Worm (Caenorhabditis elegans) whole organism, L2 larva: ENCODE data around the gene htp-1.

Experiments used
- elt-3 ChIP-seq: sonication (generic microtip); optimal IDR thresholded peaks from 2 replicates; lab custom pipeline; 2017; ENCODE audit warnings: missing biosample characterization, missing genetic modification characterization
- nhr-12 ChIP-seq: fragments of 150-350 bp; optimal IDR thresholded peaks from 2 replicates; lab custom pipeline; 2014; ENCODE audit warnings: missing biosample characterization, missing genetic modification characterization
- nhr-237 ChIP-seq: fragments of 150-350 bp; optimal IDR thresholded peaks from 2 replicates; lab custom pipeline; 2014; ENCODE audit warnings: missing biosample characterization, missing genetic modification characterization
- nhr-6 ChIP-seq: fragments of 150-350 bp; optimal IDR thresholded peaks from 2 replicates; lab custom pipeline; 2014; ENCODE audit warnings: missing biosample characterization, missing genetic modification characterization
- nhr-77 ChIP-seq: fragments of 150-350 bp; optimal IDR thresholded peaks from 2 replicates; lab custom pipeline; 2014; ENCODE audit warnings: missing biosample characterization, missing genetic modification characterization
- skn-1 ChIP-seq: sonication (generic microtip); optimal IDR thresholded peaks from 2 replicates; lab custom pipeline; 2017; ENCODE audit warnings: missing biosample characterization, missing genetic modification characterization
- unc-62 ChIP-seq: fragments of 150-350 bp; optimal IDR thresholded peaks from 2 replicates; lab custom pipeline; 2014; ENCODE audit warnings: missing biosample characterization, missing genetic modification reagents, missing genetic modification characterization

DNA sequence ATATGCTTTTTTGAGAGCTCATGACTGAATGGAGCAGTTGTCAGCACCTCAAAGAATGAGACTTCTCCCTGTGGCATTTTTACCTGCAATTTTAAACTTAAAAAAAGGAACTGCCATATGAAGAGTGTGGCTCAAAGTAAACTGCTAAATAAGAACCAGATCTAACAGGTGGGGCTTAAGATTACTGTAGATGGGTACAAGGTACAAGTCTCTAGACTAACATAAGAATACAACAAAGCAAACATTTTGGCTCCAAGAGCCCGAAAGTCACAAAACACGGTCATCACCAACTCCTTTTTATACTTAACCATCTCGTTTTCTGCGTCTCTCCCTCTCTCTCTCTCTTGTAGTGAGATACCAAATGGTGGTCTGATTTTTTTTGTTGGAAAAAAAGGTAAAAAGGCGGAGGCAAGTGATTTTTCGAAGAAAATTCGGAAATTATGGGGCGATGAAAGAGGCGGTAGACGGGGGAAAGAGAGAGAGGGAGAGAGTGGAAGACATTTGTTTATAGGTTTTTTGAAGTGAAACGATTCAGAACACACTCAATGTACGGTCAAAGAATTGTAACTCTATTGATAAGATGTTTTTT lies 2.8 kb downstream of the htp-1 start, which contains the start of gene elo-6:
- TF ChIP-seq unc-62 (GFP tag; lab: Kevin White, UChicago) (no peak), nhr-237 (no peak), nhr-77 (tag; lab: Kevin White, UChicago) (no peak), nhr-12 (tag; lab: Kevin White, UChicago) (no peak), nhr-6 (no peak), elt-3 (tag; lab: Kevin White, UChicago) (no peak), skn-1 (tag; lab: Kevin White, UChicago) (no peak)
